Fruit fly (Drosophila melanogaster) whole organism, prepupa: ENCODE results near the gene Cyp316a1.

Experiments
- Blimp-1 ChIP-seq: fragments of 200-800 bp; sonication (Bioruptor generic); optimal IDR thresholded peaks from 3 replicates; lab custom pipeline; 2017; ENCODE audit warnings: missing biosample characterization, missing genetic modification characterization, mild to moderate bottlenecking, moderate library complexity, missing genetic modification reagents
- CG10631 ChIP-seq: fragments of 200-800 bp; sonication (Bioruptor generic); optimal IDR thresholded peaks from 2 replicates; lab custom pipeline; 2016; ENCODE audit warnings: missing biosample characterization, missing genetic modification characterization
- CG10669 ChIP-seq: fragments of 200-800 bp; sonication (Bioruptor generic); optimal IDR thresholded peaks from 3 replicates; lab custom pipeline; 2018; ENCODE audit warnings: missing biosample characterization, mild to moderate bottlenecking, missing genetic modification characterization, moderate library complexity
- CG11762 ChIP-seq: fragments of 200-800 bp; sonication (Bioruptor generic); optimal IDR thresholded peaks from 3 replicates; lab custom pipeline; 2016; ENCODE audit warnings: missing biosample characterization, missing genetic modification characterization; ENCODE audit not compliant: insufficient read depth
- CG15336 ChIP-seq: fragments of 200-800 bp; sonication (Bioruptor generic); IDR thresholded peaks from 2 replicates; pipeline ENCODE4 v1.3.6; 2022; ENCODE audit warnings: missing biosample characterization, missing genetic modification characterization
- CG1621 ChIP-seq: fragments of 200-800 bp; sonication (Bioruptor generic); optimal IDR thresholded peaks from 3 replicates; lab custom pipeline; 2018; ENCODE audit warnings: missing biosample characterization, mild to moderate bottlenecking, missing genetic modification characterization
- CG16779 ChIP-seq: fragments of 200-800 bp; sonication (Bioruptor generic); optimal IDR thresholded peaks from 3 replicates; lab custom pipeline; 2017; ENCODE audit warnings: missing biosample characterization, mild to moderate bottlenecking, missing genetic modification characterization
- CG3032 ChIP-seq: fragments of 200-800 bp; optimal IDR thresholded peaks from 2 replicates; lab custom pipeline; 2019; ENCODE audit warnings: missing biosample characterization, mild to moderate bottlenecking, missing genetic modification characterization, moderate library complexity
- CG31627 ChIP-seq: fragments of 200-800 bp; sonication (Bioruptor generic); optimal IDR thresholded peaks from 3 replicates; lab custom pipeline; 2016; ENCODE audit warnings: missing biosample characterization, missing genetic modification characterization
- CG32006 ChIP-seq: fragments of 200-800 bp; sonication (Bioruptor generic); optimal IDR thresholded peaks from 3 replicates; lab custom pipeline; 2017; ENCODE audit warnings: missing biosample characterization, mild to moderate bottlenecking, missing genetic modification characterization
- CG34406 ChIP-seq: fragments of 200-800 bp; sonication (Bioruptor generic); optimal IDR thresholded peaks from 3 replicates; lab custom pipeline; 2016; ENCODE audit warnings: missing biosample characterization, missing genetic modification characterization
- CG3919 ChIP-seq: fragments of 200-800 bp; sonication (Bioruptor generic); optimal IDR thresholded peaks from 3 replicates; lab custom pipeline; 2016; ENCODE audit warnings: missing biosample characterization, missing genetic modification characterization
- CG4318 ChIP-seq: fragments of 200-800 bp; sonication (Bioruptor generic); optimal IDR thresholded peaks from 3 replicates; lab custom pipeline; 2017; ENCODE audit warnings: missing biosample characterization, mild to moderate bottlenecking, missing genetic modification characterization
- CG6276 ChIP-seq: fragments of 200-800 bp; sonication (Bioruptor generic); optimal IDR thresholded peaks from 2 replicates; lab custom pipeline; 2017; ENCODE audit warnings: missing biosample characterization, mild to moderate bottlenecking, missing genetic modification characterization
- CG6792 ChIP-seq: fragments of 200-800 bp; sonication (Bioruptor generic); optimal IDR thresholded peaks from 3 replicates; lab custom pipeline; 2016; ENCODE audit warnings: missing biosample characterization, missing genetic modification characterization
- CG7368 ChIP-seq: fragments of 200-800 bp; sonication (Bioruptor generic); optimal IDR thresholded peaks from 3 replicates; lab custom pipeline; 2016; ENCODE audit warnings: missing biosample characterization, missing genetic modification characterization
- CG8119 ChIP-seq: fragments of 200-800 bp; sonication (Bioruptor generic); IDR thresholded peaks from 3 replicates; pipeline ENCODE4 v1.3.6; 2022; ENCODE audit warnings: missing biosample characterization, missing genetic modification characterization
- CG8319 ChIP-seq: fragments of 200-800 bp; sonication (Bioruptor generic); optimal IDR thresholded peaks from 3 replicates; lab custom pipeline; 2016; ENCODE audit warnings: missing biosample characterization, missing genetic modification characterization
- CG8632 ChIP-seq: fragments of 200-800 bp; sonication (Bioruptor generic); optimal IDR thresholded peaks from 3 replicates; lab custom pipeline; 2016; ENCODE audit warnings: missing biosample characterization, missing genetic modification characterization
- CG9139 ChIP-seq: fragments of 200-800 bp; sonication (Bioruptor generic); optimal IDR thresholded peaks from 3 replicates; lab custom pipeline; 2017; ENCODE audit warnings: missing biosample characterization, mild to moderate bottlenecking, missing genetic modification characterization
- Eip75B ChIP-seq: fragments of 200-800 bp; sonication (Bioruptor generic); optimal IDR thresholded peaks from 3 replicates; lab custom pipeline; 2016; ENCODE audit warnings: missing biosample characterization, missing genetic modification characterization
- Eip78C ChIP-seq: fragments of 200-800 bp; sonication (Bioruptor generic); peaks from one replicate; lab custom pipeline; 2016; ENCODE audit warnings: missing biosample characterization, missing genetic modification characterization
- Ets21C ChIP-seq: fragments of 200-800 bp; sonication (Bioruptor generic); optimal IDR thresholded peaks from 3 replicates; lab custom pipeline; 2016; ENCODE audit warnings: missing biosample characterization, missing genetic modification characterization
- Gug ChIP-seq: fragments of 200-800 bp; sonication (Bioruptor generic); IDR thresholded peaks from 2 replicates; pipeline ENCODE4 v1.3.6; 2022; ENCODE audit warnings: missing biosample characterization, missing genetic modification characterization
- Hr4 ChIP-seq: fragments of 200-800 bp; sonication (Bioruptor generic); optimal IDR thresholded peaks from 3 replicates; lab custom pipeline; 2016; ENCODE audit warnings: missing biosample characterization, missing genetic modification characterization
- Met ChIP-seq: fragments of 200-800 bp; sonication (Bioruptor generic); optimal IDR thresholded peaks from 3 replicates; lab custom pipeline; 2016; ENCODE audit warnings: missing biosample characterization, missing genetic modification characterization
- OdsH ChIP-seq: fragments of 200-800 bp; sonication (Bioruptor generic); optimal IDR thresholded peaks from 3 replicates; lab custom pipeline; 2016; ENCODE audit warnings: missing biosample characterization, missing genetic modification characterization
- Smox ChIP-seq: fragments of 200-800 bp; sonication (Bioruptor generic); optimal IDR thresholded peaks from 3 replicates; lab custom pipeline; 2016; ENCODE audit warnings: missing biosample characterization, missing genetic modification characterization
- Sox14 ChIP-seq: fragments of 200-800 bp; sonication (Bioruptor generic); optimal IDR thresholded peaks from 3 replicates; lab custom pipeline; 2016; ENCODE audit warnings: missing biosample characterization, missing genetic modification characterization
- Sox15 ChIP-seq: fragments of 200-800 bp; sonication (Bioruptor generic); optimal IDR thresholded peaks from 3 replicates; lab custom pipeline; 2016; ENCODE audit warnings: missing biosample characterization, missing genetic modification characterization
- achi ChIP-seq: fragments of 200-800 bp; sonication (Bioruptor generic); optimal IDR thresholded peaks from 3 replicates; lab custom pipeline; 2016; ENCODE audit warnings: missing biosample characterization, missing genetic modification characterization
- acj6 ChIP-seq: fragments of 200-800 bp; sonication (Bioruptor generic); optimal IDR thresholded peaks from 3 replicates; lab custom pipeline; 2016; ENCODE audit warnings: missing biosample characterization, missing genetic modification characterization
- cyc ChIP-seq: fragments of 200-800 bp; sonication (Bioruptor generic); optimal IDR thresholded peaks from 3 replicates; lab custom pipeline; 2016; ENCODE audit warnings: missing biosample characterization, missing genetic modification characterization
- dac ChIP-seq: fragments of 200-800 bp; sonication (Bioruptor generic); optimal IDR thresholded peaks from 2 replicates; lab custom pipeline; 2017; ENCODE audit warnings: missing biosample characterization, mild to moderate bottlenecking, missing genetic modification characterization
- eg ChIP-seq: fragments of 200-800 bp; sonication (Bioruptor generic); IDR thresholded peaks from 3 replicates; pipeline ENCODE4 v1.3.6; 2022; ENCODE audit warnings: missing biosample characterization, missing genetic modification characterization
- esn ChIP-seq: fragments of 200-800 bp; sonication (Bioruptor generic); optimal IDR thresholded peaks from 2 replicates; lab custom pipeline; 2016; ENCODE audit warnings: missing biosample characterization, mild to moderate bottlenecking, missing genetic modification characterization, moderate library complexity
- fd59A ChIP-seq: fragments of 200-800 bp; sonication (Bioruptor generic); optimal IDR thresholded peaks from 2 replicates; lab custom pipeline; 2017; ENCODE audit warnings: missing biosample characterization, mild to moderate bottlenecking, missing genetic modification characterization, missing genetic modification reagents
- fd85E ChIP-seq: fragments of 200-800 bp; sonication (Bioruptor generic); optimal IDR thresholded peaks from 3 replicates; lab custom pipeline; 2016; ENCODE audit warnings: missing biosample characterization, missing genetic modification characterization
- fkh ChIP-seq: fragments of 200-800 bp; sonication (Bioruptor generic); optimal IDR thresholded peaks from 3 replicates; lab custom pipeline; 2017; ENCODE audit warnings: missing biosample characterization, mild to moderate bottlenecking, missing genetic modification characterization, moderate library complexity
- lz ChIP-seq: fragments of 200-800 bp; sonication (Bioruptor generic); optimal IDR thresholded peaks from 3 replicates; lab custom pipeline; 2016; ENCODE audit warnings: missing biosample characterization, missing genetic modification characterization
- net ChIP-seq: fragments of 200-800 bp; sonication (Bioruptor generic); optimal IDR thresholded peaks from 3 replicates; lab custom pipeline; 2016; ENCODE audit warnings: missing biosample characterization, missing genetic modification characterization
- pdm3 ChIP-seq: fragments of 200-800 bp; sonication (Bioruptor generic); optimal IDR thresholded peaks from 3 replicates; lab custom pipeline; 2016; ENCODE audit warnings: missing biosample characterization, missing genetic modification characterization
- spab ChIP-seq: fragments of 200-800 bp; sonication (Bioruptor generic); optimal IDR thresholded peaks from 2 replicates; lab custom pipeline; 2017; ENCODE audit warnings: missing biosample characterization, mild to moderate bottlenecking, missing genetic modification characterization, missing genetic modification reagents
- ss ChIP-seq, 2 experiments: fragments of 200-800 bp; sonication (Bioruptor generic); optimal IDR thresholded peaks; 2 replicates in 1 of 2; 3 replicates in 1 of 2; lab custom pipeline; 2017 to 2018; ENCODE audit warnings: mild to moderate bottlenecking in 2 of 2, missing biosample characterization in 2 of 2, missing genetic modification characterization in 2 of 2, moderate library complexity in 1 of 2
- svp ChIP-seq: fragments of 200-800 bp; sonication (Bioruptor generic); peaks from one replicate; lab custom pipeline; 2016; ENCODE audit warnings: missing biosample characterization, missing genetic modification characterization
- vri ChIP-seq: fragments of 200-800 bp; sonication (Bioruptor generic); optimal IDR thresholded peaks from 3 replicates; lab custom pipeline; 2016; ENCODE audit warnings: missing biosample characterization, mild to moderate bottlenecking, missing genetic modification characterization

Cyp316a1 gene

dm6 chr3L:7528380-7529080, 36.9 kb downstream of the Cyp316a1 start, which contains the start of gene lqf (continued):
- TF ChIP-seq Hr4 (GFP tag; lab: Kevin White, UChicago) (no peak), CG1621 (tag; lab: Kevin White, UChicago) (no peak), esn (peak; percentile 27), Gug (GFP tag; lab: Robert Waterston, UW) (no peak), CG7368 (GFP tag; lab: Kevin White, UChicago) (no peak), CG3919 (GFP tag; lab: Kevin White, UChicago) (peak; percentile 40)

dm6 chr3L:7529081-7530021, 37.7 kb downstream of the Cyp316a1 start:
- TF ChIP-seq CG6792 (peak; percentile 31), achi (GFP tag; lab: Kevin White, UChicago) (peak; percentile 34), Smox (GFP tag; lab: Kevin White, UChicago) (peak; percentile 45), Eip75B (GFP tag; lab: Kevin White, UChicago) (peak; percentile 0), acj6 (GFP tag; lab: Kevin White, UChicago) (no peak), ss (GFP tag; optimal IDR thresholded peaks at IDR 0.05; lab: Kevin White, UChicago) (peak in 1 of 2 experiments; percentile 55), vri (GFP tag; lab: Kevin White, UChicago) (peak; percentile 67), fkh (GFP tag; lab: Kevin White, UChicago) (no peak), OdsH (GFP tag; lab: Kevin White, UChicago) (no peak), CG31627 (GFP tag; lab: Kevin White, UChicago) (peak; percentile 53), CG8632 (GFP tag; lab: Kevin White, UChicago) (peak; percentile 3), CG3032 (no peak), svp (GFP tag; lab: Kevin White, UChicago) (no peak), Blimp-1 (GFP tag; lab: Kevin White, UChicago) (no peak), CG32006 (GFP tag; lab: Kevin White, UChicago) (peak; percentile 60), net (GFP tag; lab: Kevin White, UChicago) (peak; percentile 18), CG10631 (GFP tag; lab: Kevin White, UChicago) (no peak), pdm3 (GFP tag; lab: Kevin White, UChicago) (peak; percentile 21), CG8319 (GFP tag; lab: Kevin White, UChicago) (no peak), CG4318 (GFP tag; lab: Kevin White, UChicago) (peak; percentile 24), Eip78C (GFP tag; lab: Kevin White, UChicago) (peak; percentile 67), CG11762 (no peak), CG8119 (GFP tag; lab: Robert Waterston, UW) (0 out of 3 replicates have a peak, but pooled peaks have one; percentile 18), CG3919 (GFP tag; lab: Kevin White, UChicago) (peak; percentile 5), CG6276 (GFP tag; lab: Kevin White, UChicago) (peak; percentile 18), Ets21C (GFP tag; lab: Kevin White, UChicago) (peak; percentile 29), Met (GFP tag; lab: Kevin White, UChicago) (peak; percentile 49), CG9139 (GFP tag; lab: Kevin White, UChicago) (no peak), eg (GFP tag; lab: Robert Waterston, UW) (peak; percentile 60), Sox14 (GFP tag; lab: Kevin White, UChicago) (peak; percentile 22), fd59A (no peak), dac (GFP tag; lab: Kevin White, UChicago) (peak; percentile 11), CG10669 (GFP tag; lab: Kevin White, UChicago) (no peak), spab (GFP tag; lab: Kevin White, UChicago) (no peak), esn (peak; percentile 55), lz (GFP tag; lab: Kevin White, UChicago) (peak; percentile 39), CG7368 (GFP tag; lab: Kevin White, UChicago) (no peak), Sox15 (GFP tag; lab: Kevin White, UChicago) (no peak), cyc (peak; percentile 25), CG15336 (peak; percentile 43; the same call in 1 of the 2 replicates), fd85E (GFP tag; lab: Kevin White, UChicago) (no peak), CG34406 (GFP tag; lab: Kevin White, UChicago) (peak; percentile 7), CG16779 (peak; percentile 20)
